Fruit fly (Drosophila melanogaster): ENCODE data around the gene tfc.
A peak's percentile ranks its signal among the peaks of the same experiment; 100 is the strongest.

Gene tfc

dm6 chr3L:1319097-1319725, 63.0 kb downstream of the tfc start (continued):
- TF ChIP-seq CG42726 (GFP tag; IDR thresholded peaks at IDR 0.05; ENCODE audit: partially characterized antibody) (no peak), CG4820 (GFP tag; optimal IDR thresholded peaks at IDR 0.05) (peak; percentile 80), Xrp1 (GFP tag; IDR thresholded peaks at IDR 0.05) (peak; percentile 89), ato (GFP tag; IDR thresholded peaks at IDR 0.05; ENCODE audit: partially characterized antibody) (no peak), mam (GFP tag; optimal IDR thresholded peaks at IDR 0.05) (peak; percentile 51), CG2116 (GFP tag; optimal IDR thresholded peaks at IDR 0.05) (peak; percentile 19), CG6813 (GFP tag; optimal IDR thresholded peaks at IDR 0.05) (peak; percentile 65), ash1 (GFP tag; optimal IDR thresholded peaks at IDR 0.05) (no peak), HHEX (GFP tag; optimal IDR thresholded peaks at IDR 0.05) (peak; percentile 70), Ssrp (tag; optimal IDR thresholded peaks at IDR 0.05) (peak; percentile 83), sob (GFP tag; IDR thresholded peaks at IDR 0.05) (peak; percentile 69; the same call in 1 of the 2 replicates), wor (GFP tag; IDR thresholded peaks at IDR 0.05) (peak; percentile 81), jigr1 (GFP tag; IDR thresholded peaks at IDR 0.05) (0 out of 3 replicates have a peak, but pooled peaks have one; percentile 48), CG8388 (GFP tag; optimal IDR thresholded peaks at IDR 0.05) (peak; percentile 79), dati (GFP tag; IDR thresholded peaks at IDR 0.05) (0 out of 2 replicates have a peak, but pooled peaks have one; percentile 27), D19A (tag; optimal IDR thresholded peaks at IDR 0.05) (peak; percentile 77), pb (GFP tag; optimal IDR thresholded peaks at IDR 0.05) (peak; percentile 54), CG5180 (GFP tag; optimal IDR thresholded peaks at IDR 0.05) (peak; percentile 73), psq (GFP tag; optimal IDR thresholded peaks at IDR 0.05) (no peak), Sox100B (GFP tag; optimal IDR thresholded peaks at IDR 0.05) (peak; percentile 75), Dfd (GFP tag; optimal IDR thresholded peaks at IDR 0.05) (no peak), YL-1 (GFP tag; optimal IDR thresholded peaks at IDR 0.05) (no peak), abd-A (tag; optimal IDR thresholded peaks at IDR 0.05) (no peak), CG6175 (GFP tag; IDR thresholded peaks at IDR 0.05) (no peak), CG8359 (GFP tag; optimal IDR thresholded peaks at IDR 0.05; ENCODE audit: borderline replicate concordance) (peak; percentile 66), Six4 (GFP tag; optimal IDR thresholded peaks at IDR 0.05) (peak; percentile 82), bab2 (GFP tag; optimal IDR thresholded peaks at IDR 0.05) (peak; percentile 17), twi (tag; optimal IDR thresholded peaks at IDR 0.05) (peak; percentile 26), CG8765 (GFP tag; IDR thresholded peaks at IDR 0.05) (no peak; the same call in 1 of the 2 replicates), CG15269 (tag; optimal IDR thresholded peaks at IDR 0.05) (peak; percentile 73), CG17359 (tag; optimal IDR thresholded peaks at IDR 0.05) (peak; percentile 92), CG18476 (GFP tag; optimal IDR thresholded peaks at IDR 0.05) (peak; percentile 65), tio (GFP tag; optimal IDR thresholded peaks at IDR 0.05) (peak; percentile 40), HmgD (GFP tag; optimal IDR thresholded peaks at IDR 0.05) (no peak), Side (GFP tag; optimal IDR thresholded peaks at IDR 0.05) (peak; percentile 68), CG2202 (tag; optimal IDR thresholded peaks at IDR 0.05) (peak; percentile 43), CG10366 (GFP tag; IDR thresholded peaks at IDR 0.05) (peak; percentile 81), CG1647 (GFP tag; optimal IDR thresholded peaks at IDR 0.05) (no peak), CG10267 (tag; optimal IDR thresholded peaks at IDR 0.05) (peak; percentile 21), Med (GFP tag) (peak; percentile 78), ken (GFP tag; IDR thresholded peaks at IDR 0.05) (peak; percentile 90), CG17612 (GFP tag; IDR thresholded peaks at IDR 0.05) (no peak; the same call in 1 of the 2 replicates), grn (GFP tag; optimal IDR thresholded peaks at IDR 0.05) (peak; percentile 43), CG9817 (tag; optimal IDR thresholded peaks at IDR 0.05) (peak; percentile 32), esg (GFP tag; conservative IDR thresholded peaks at IDR 0.05) (peak; percentile 74), mld (GFP tag; IDR thresholded peaks at IDR 0.05; ENCODE audit: partially characterized antibody) (no peak), CG1602 (GFP tag; optimal IDR thresholded peaks at IDR 0.05) (peak; percentile 60), CG7357 (GFP tag; IDR thresholded peaks at IDR 0.05) (peak; percentile 62; the same call in 1 of the 3 replicates), otp (GFP tag; IDR thresholded peaks at IDR 0.05) (peak; percentile 84)

All from whole organism, embryonic.